Worm (Caenorhabditis elegans) whole organism, L3 larva: ENCODE data around the gene C04C3.6.
A peak's percentile ranks its signal among the peaks of the same experiment; 100 is the strongest.

Source experiments
- R02D3.7 ChIP-seq: fragments of 150-350 bp; optimal IDR thresholded peaks from 2 replicates; lab custom pipeline; 2014; ENCODE audit warnings: missing biosample characterization, missing genetic modification characterization
- ZK546.5 ChIP-seq: sonication (generic microtip); optimal IDR thresholded peaks from 2 replicates; lab custom pipeline; 2017; ENCODE audit warnings: missing biosample characterization, missing genetic modification characterization
- aly-2 ChIP-seq: fragments of 150-350 bp; optimal IDR thresholded peaks from 2 replicates; lab custom pipeline; 2014; ENCODE audit warnings: missing biosample characterization, missing genetic modification characterization
- ama-1 ChIP-seq: fragments of 150-350 bp; optimal IDR thresholded peaks from 2 replicates; lab custom pipeline; 2018
- ceh-16 ChIP-seq: sonication (generic microtip); optimal IDR thresholded peaks from 2 replicates; lab custom pipeline; 2017; ENCODE audit warnings: missing biosample characterization, missing genetic modification characterization
- ceh-28 ChIP-seq: fragments of 150-350 bp; optimal IDR thresholded peaks from 2 replicates; lab custom pipeline; 2014; ENCODE audit warnings: missing biosample characterization, missing genetic modification reagents, missing genetic modification characterization
- ceh-9 ChIP-seq: sonication (generic microtip); optimal IDR thresholded peaks from 2 replicates; lab custom pipeline; 2018; ENCODE audit warnings: missing biosample characterization, missing genetic modification characterization
- daf-12 ChIP-seq: fragments of 150-350 bp; optimal IDR thresholded peaks from 2 replicates; lab custom pipeline; 2014; ENCODE audit warnings: missing biosample characterization, missing genetic modification reagents, missing genetic modification characterization
- egl-27 ChIP-seq: sonication (generic microtip); optimal IDR thresholded peaks from 4 replicates; lab custom pipeline; 2017; ENCODE audit warnings: missing biosample characterization, missing genetic modification reagents, missing genetic modification characterization
- egl-5 ChIP-seq: fragments of 150-350 bp; optimal IDR thresholded peaks from 2 replicates; lab custom pipeline; 2017; ENCODE audit warnings: missing biosample characterization, missing genetic modification reagents, missing genetic modification characterization, inconsistent platforms
- elt-1 ChIP-seq: fragments of 150-350 bp; optimal IDR thresholded peaks from 2 replicates; lab custom pipeline; 2014; ENCODE audit warnings: missing biosample characterization, missing genetic modification characterization
- elt-2 ChIP-seq: sonication (generic microtip); optimal IDR thresholded peaks from 2 replicates; lab custom pipeline; 2016; ENCODE audit warnings: missing genetic modification reagents, mild to moderate bottlenecking, missing genetic modification characterization, missing compliant biosample characterization
- elt-3 ChIP-seq, 3 experiments: fragments of 150-350 bp in 1 of 3; sonication (generic microtip) in 2 of 3; optimal IDR thresholded peaks; 2 replicates in 2 of 3; 4 replicates in 1 of 3; lab custom pipeline; 2014 to 2017; ENCODE audit warnings: missing biosample characterization in 3 of 3, missing genetic modification characterization in 3 of 3
- eor-1 ChIP-seq, 2 experiments: fragments of 150-350 bp; optimal IDR thresholded peaks; 2 replicates each; lab custom pipeline; 2014 to 2018; ENCODE audit warnings: missing biosample characterization in 2 of 2, missing genetic modification characterization in 2 of 2
- fkh-10 ChIP-seq: sonication (generic microtip); optimal IDR thresholded peaks from 2 replicates; lab custom pipeline; 2017; ENCODE audit warnings: missing biosample characterization, missing genetic modification reagents, missing genetic modification characterization
- fkh-2 ChIP-seq: fragments of 150-350 bp; optimal IDR thresholded peaks from 2 replicates; lab custom pipeline; 2014; ENCODE audit warnings: missing biosample characterization, missing genetic modification reagents, missing genetic modification characterization
- hmg-11 ChIP-seq: sonication (generic microtip); optimal IDR thresholded peaks from 2 replicates; lab custom pipeline; 2016; ENCODE audit warnings: missing genetic modification characterization, missing compliant biosample characterization
- jun-1 ChIP-seq: fragments of 150-350 bp; optimal IDR thresholded peaks from 2 replicates; lab custom pipeline; 2014; ENCODE audit warnings: missing biosample characterization, missing genetic modification reagents, missing genetic modification characterization
- lin-15B ChIP-seq: fragments of 150-350 bp; optimal IDR thresholded peaks from 2 replicates; lab custom pipeline; 2014; ENCODE audit warnings: missing biosample characterization, missing genetic modification characterization
- mdl-1 ChIP-seq: fragments of 150-350 bp; optimal IDR thresholded peaks from 2 replicates; lab custom pipeline; 2014; ENCODE audit warnings: missing biosample characterization, missing genetic modification characterization
- mml-1 ChIP-seq: fragments of 150-350 bp; sonication (generic microtip); optimal IDR thresholded peaks from 3 replicates; lab custom pipeline; 2014; ENCODE audit warnings: missing biosample characterization, missing genetic modification characterization
- nfya-1 ChIP-seq: sonication (generic microtip); optimal IDR thresholded peaks from 2 replicates; lab custom pipeline; 2017; ENCODE audit warnings: missing genetic modification characterization, mild to moderate bottlenecking, missing compliant biosample characterization, antibody characterized with exemption, moderate library complexity; ENCODE audit not compliant: insufficient read depth
- nhr-11 ChIP-seq: fragments of 150-350 bp; optimal IDR thresholded peaks from 2 replicates; lab custom pipeline; 2014; ENCODE audit warnings: missing biosample characterization, missing genetic modification characterization
- nhr-12 ChIP-seq: fragments of 150-350 bp; optimal IDR thresholded peaks from 2 replicates; lab custom pipeline; 2014; ENCODE audit warnings: missing biosample characterization, missing genetic modification characterization
- nhr-23 ChIP-seq: fragments of 150-350 bp; optimal IDR thresholded peaks from 2 replicates; lab custom pipeline; 2014; ENCODE audit warnings: missing biosample characterization, missing genetic modification reagents, missing genetic modification characterization
- nhr-237 ChIP-seq: fragments of 150-350 bp; optimal IDR thresholded peaks from 2 replicates; lab custom pipeline; 2014; ENCODE audit warnings: missing biosample characterization, missing genetic modification characterization
- nhr-25 ChIP-seq: sonication (generic microtip); optimal IDR thresholded peaks from 2 replicates; lab custom pipeline; 2017; ENCODE audit warnings: missing biosample characterization, missing genetic modification characterization
- nhr-43 ChIP-seq: sonication (generic microtip); optimal IDR thresholded peaks from 2 replicates; lab custom pipeline; 2016; ENCODE audit warnings: mild to moderate bottlenecking, missing genetic modification characterization, missing compliant biosample characterization; ENCODE audit not compliant: poor library complexity, severe bottlenecking
- nhr-76 ChIP-seq: fragments of 150-350 bp; sonication (generic microtip); optimal IDR thresholded peaks from 5 replicates; lab custom pipeline; 2014; ENCODE audit warnings: missing biosample characterization, missing genetic modification characterization
- pha-4 ChIP-seq: fragments of 150-350 bp; optimal IDR thresholded peaks from 2 replicates; lab custom pipeline; 2014; ENCODE audit warnings: missing biosample characterization, missing genetic modification reagents, missing genetic modification characterization
- pqm-1 ChIP-seq: fragments of 150-350 bp; optimal IDR thresholded peaks from 2 replicates; lab custom pipeline; 2017; ENCODE audit warnings: missing biosample characterization, missing genetic modification characterization, inconsistent platforms
- sea-2 ChIP-seq: fragments of 150-350 bp; sonication (generic microtip); optimal IDR thresholded peaks from 4 replicates; lab custom pipeline; 2014; ENCODE audit warnings: missing biosample characterization, missing genetic modification reagents, missing genetic modification characterization
- snpc-4 ChIP-seq: fragments of 150-350 bp; optimal IDR thresholded peaks from 2 replicates; lab custom pipeline; 2014; ENCODE audit warnings: missing biosample characterization, missing genetic modification characterization
- tbx-2 ChIP-seq: sonication (generic microtip); optimal IDR thresholded peaks from 2 replicates; lab custom pipeline; 2016; ENCODE audit warnings: mild to moderate bottlenecking, missing genetic modification characterization, missing compliant biosample characterization
- unc-39 ChIP-seq: sonication (generic microtip); optimal IDR thresholded peaks from 4 replicates; lab custom pipeline; 2017; ENCODE audit warnings: missing biosample characterization, missing genetic modification characterization
- unc-62 ChIP-seq: fragments of 150-350 bp; sonication (generic microtip); optimal IDR thresholded peaks from 4 replicates; lab custom pipeline; 2014; ENCODE audit warnings: missing biosample characterization, missing genetic modification reagents, missing genetic modification characterization
- ztf-11 ChIP-seq: fragments of 150-350 bp; optimal IDR thresholded peaks from 2 replicates; lab custom pipeline; 2014; ENCODE audit warnings: missing biosample characterization, missing genetic modification characterization
- ztf-4 ChIP-seq: fragments of 150-350 bp; optimal IDR thresholded peaks from 2 replicates; lab custom pipeline; 2014; ENCODE audit warnings: missing biosample characterization, missing genetic modification characterization

C04C3.6 gene

DNA sequence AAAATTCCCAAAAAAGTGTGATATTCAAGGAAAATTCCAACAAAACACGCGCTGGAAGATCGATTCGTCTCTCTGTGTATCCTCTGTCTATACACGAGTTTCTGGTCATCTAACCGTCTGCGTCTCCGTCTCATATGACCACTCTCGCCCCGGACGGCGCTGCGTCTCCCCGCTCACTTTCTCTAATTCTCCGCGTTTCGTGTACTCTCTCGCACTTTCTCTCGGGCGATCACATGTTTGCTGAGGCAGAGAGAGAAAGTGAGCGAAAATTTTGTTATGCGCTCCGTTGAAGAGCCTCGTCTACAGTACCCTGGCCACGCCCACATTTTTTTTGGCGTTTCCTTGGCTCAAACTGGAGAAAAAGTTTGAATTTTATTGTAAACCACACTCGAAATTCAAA, 37.8 kb downstream of the C04C3.6 start (continued):
- no peak for TF ChIP-seq daf-12
- TF ChIP-seq tbx-2 (tag; lab: Kevin White, UChicago), result peak; percentile 72
- no peak for TF ChIP-seq elt-3 (tag; optimal IDR thresholded peaks at IDR 0.05; lab: Kevin White, UChicago)
- peak; percentile 82 for TF ChIP-seq nhr-43 (tag; lab: Kevin White, UChicago)
- no peak for TF ChIP-seq nhr-237 (tag; lab: Kevin White, UChicago)
- no peak for TF ChIP-seq sea-2
- TF ChIP-seq jun-1 (tag; lab: Kevin White, UChicago), result peak; percentile 78
- peak; percentile 51 for TF ChIP-seq elt-1 (tag; lab: Kevin White, UChicago)
- TF ChIP-seq nhr-76 (tag; lab: Kevin White, UChicago), result no peak
- TF ChIP-seq lin-15B, result peak; percentile 85
- peak; percentile 63 for TF ChIP-seq R02D3.7 (tag; lab: Kevin White, UChicago)
- peak; percentile 73 for TF ChIP-seq elt-2 (tag; lab: Kevin White, UChicago)
- TF ChIP-seq pha-4 (tag; lab: Kevin White, UChicago), result peak; percentile 90
- no peak for TF ChIP-seq fkh-2 (tag; lab: Kevin White, UChicago)
- no peak for TF ChIP-seq ceh-16 (tag; lab: Kevin White, UChicago)
- TF ChIP-seq mml-1, result no peak

DNA sequence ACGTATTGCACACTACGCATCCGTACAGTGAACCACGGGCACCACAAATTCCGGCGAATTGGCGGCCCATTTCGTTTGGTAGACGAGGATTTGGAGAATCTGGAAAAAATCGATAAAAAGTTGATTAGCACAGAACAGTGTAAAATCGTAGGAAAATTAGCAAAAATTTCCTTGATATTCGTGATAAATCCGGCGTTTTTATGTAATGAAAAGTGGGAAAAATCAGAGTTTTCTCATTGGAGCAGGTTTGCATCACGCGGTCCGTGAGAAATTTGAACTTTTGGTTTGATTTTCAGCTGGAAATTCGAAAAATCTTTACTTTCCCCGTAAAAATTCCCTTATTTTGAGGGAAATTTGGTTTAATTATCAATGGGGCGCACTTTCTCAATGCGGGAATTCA, 38.4 kb downstream of the C04C3.6 start, which contains the start of gene B0546.4:
Gene B0546.4, minus strand, starts transcription at position 101 of the 400 bp plus-strand sequence.
- TF ChIP-seq nhr-237 (tag; lab: Kevin White, UChicago) (no peak), eor-1 (tag; optimal IDR thresholded peaks at IDR 0.05; lab: Kevin White, UChicago) (no peak), egl-5 (tag; lab: Kevin White, UChicago) (no peak), tbx-2 (tag; lab: Kevin White, UChicago) (no peak), ztf-11 (tag; lab: Kevin White, UChicago) (no peak), unc-39 (tag; lab: Kevin White, UChicago) (no peak), ceh-28 (no peak), sea-2 (no peak), nhr-25 (tag; lab: Kevin White, UChicago) (no peak), mml-1 (no peak), hmg-11 (tag; lab: Kevin White, UChicago) (no peak), aly-2 (tag; lab: Kevin White, UChicago) (no peak), pqm-1 (no peak), nfya-1 (tag; lab: Kevin White, UChicago) (no peak), fkh-10 (GFP tag; lab: Kevin White, UChicago) (no peak), pha-4 (tag; lab: Kevin White, UChicago) (no peak), egl-27 (tag; lab: Kevin White, UChicago) (no peak), lin-15B (no peak), nhr-12 (tag; lab: Kevin White, UChicago) (no peak)

DNA sequence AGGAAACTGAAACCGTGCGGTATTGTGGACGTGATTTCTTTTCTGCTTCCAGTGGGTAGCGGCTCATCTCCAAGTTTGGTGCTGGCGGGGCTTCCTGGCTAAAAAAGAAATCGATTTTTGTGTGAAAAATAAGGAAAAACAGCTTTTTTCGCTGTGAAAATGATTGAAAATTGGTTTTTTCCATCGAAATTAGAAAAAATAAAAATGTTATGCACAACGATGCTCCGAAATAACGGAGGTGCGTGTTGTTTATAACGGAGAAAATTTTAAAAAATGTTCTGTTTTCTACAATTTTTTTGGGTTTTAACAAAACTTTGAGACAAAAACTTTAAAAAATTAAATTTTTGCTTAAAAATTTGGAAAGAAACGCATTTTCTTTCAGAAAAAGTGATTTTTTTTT, 39.2 kb downstream of the C04C3.6 start:
- TF ChIP-seq pqm-1 (no peak), ztf-4 (tag; lab: Kevin White, UChicago) (no peak), jun-1 (tag; lab: Kevin White, UChicago) (no peak), unc-39 (tag; lab: Kevin White, UChicago) (no peak), aly-2 (tag; lab: Kevin White, UChicago) (no peak), mdl-1 (tag; lab: Kevin White, UChicago) (no peak), hmg-11 (tag; lab: Kevin White, UChicago) (no peak), elt-2 (tag; lab: Kevin White, UChicago) (no peak), egl-5 (tag; lab: Kevin White, UChicago) (no peak), nhr-11 (tag; lab: Kevin White, UChicago) (no peak), egl-27 (tag; lab: Kevin White, UChicago) (no peak), elt-1 (tag; lab: Kevin White, UChicago) (no peak)
- TF ChIP-seq, all 47 proteins: peak for 0

DNA sequence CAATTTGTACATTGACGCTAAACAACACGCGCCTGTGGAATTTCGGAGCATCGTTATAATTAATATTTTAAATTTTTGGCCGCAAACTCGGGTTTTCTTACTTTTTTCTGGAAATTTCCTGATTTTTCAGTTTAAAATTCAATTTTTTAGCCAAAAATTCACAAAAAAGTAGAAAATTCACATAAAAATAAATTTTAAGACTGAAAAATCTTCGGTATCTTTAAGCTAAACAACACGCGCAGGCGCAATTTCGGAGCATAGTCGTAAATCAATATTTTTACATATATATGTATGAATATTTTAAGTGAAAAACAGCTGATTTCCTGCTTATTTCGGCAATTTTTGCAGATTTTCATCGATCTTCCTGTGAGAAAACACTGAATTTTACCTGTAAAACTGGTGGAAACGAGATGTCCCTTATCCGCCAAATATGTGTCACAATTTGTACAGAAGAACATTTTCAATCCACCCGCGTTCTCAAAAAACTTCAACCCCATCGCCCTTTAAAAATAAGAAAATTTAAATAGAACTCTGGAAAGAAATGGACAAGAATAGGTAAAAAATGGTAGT, 40.0 kb downstream of the C04C3.6 start, which contains the start of gene B0546.3:
Gene B0546.3, minus strand, starts transcription at position 504 of the 570 bp plus-strand sequence.
- TF ChIP-seq jun-1 (tag; lab: Kevin White, UChicago) (no peak), nhr-76 (tag; lab: Kevin White, UChicago) (no peak), lin-15B (no peak), unc-39 (tag; lab: Kevin White, UChicago) (no peak), egl-27 (tag; lab: Kevin White, UChicago) (no peak), ama-1 (peak; percentile 69), ztf-4 (tag; lab: Kevin White, UChicago) (no peak), ceh-9 (no peak), ZK546.5 (tag; lab: Kevin White, UChicago) (no peak), pha-4 (tag; lab: Kevin White, UChicago) (no peak), snpc-4 (tag; lab: Kevin White, UChicago) (no peak), nhr-23 (peak; percentile 13), fkh-2 (tag; lab: Kevin White, UChicago) (no peak), nhr-237 (tag; lab: Kevin White, UChicago) (no peak), unc-62 (GFP tag; lab: Kevin White, UChicago) (no peak), egl-5 (tag; lab: Kevin White, UChicago) (no peak), elt-1 (tag; lab: Kevin White, UChicago) (no peak), R02D3.7 (tag; lab: Kevin White, UChicago) (no peak), elt-2 (tag; lab: Kevin White, UChicago) (peak; percentile 2)
